Worm (Caenorhabditis elegans) whole organism, mixed stage, embryonic: ENCODE measurements around the gene C07A4.2.

Source experiments
- M03D4.4 ChIP-seq: sonication (generic microtip); optimal IDR thresholded peaks from 2 replicates; lab custom pipeline; 2017; ENCODE audit warnings: mild to moderate bottlenecking, missing genetic modification characterization, missing compliant biosample characterization
- bed-3 ChIP-seq: fragments of 200-800 bp; sonication (Bioruptor generic); optimal IDR thresholded peaks from 3 replicates; lab custom pipeline; 2018; ENCODE audit warnings: mild to moderate bottlenecking, missing genetic modification characterization, moderate library complexity, missing compliant biosample characterization
- blmp-1 ChIP-seq: fragments of 150-350 bp; optimal IDR thresholded peaks from 2 replicates; lab custom pipeline; 2014; ENCODE audit warnings: missing biosample characterization, missing genetic modification characterization
- ceh-43 ChIP-seq: fragments of 200-800 bp; sonication (Bioruptor generic); optimal IDR thresholded peaks from 2 replicates; lab custom pipeline; 2018; ENCODE audit warnings: mild to moderate bottlenecking, missing genetic modification characterization, moderate library complexity, missing compliant biosample characterization
- ceh-83 ChIP-seq: fragments of 200-800 bp; sonication (Bioruptor generic); optimal IDR thresholded peaks from 2 replicates; lab custom pipeline; 2018; ENCODE audit warnings: mild to moderate bottlenecking, missing genetic modification characterization, missing compliant biosample characterization
- ces-1 ChIP-seq: fragments of 150-350 bp; optimal IDR thresholded peaks from 2 replicates; lab custom pipeline; 2014; ENCODE audit warnings: missing biosample characterization, missing genetic modification reagents, missing genetic modification characterization
- cnd-1 ChIP-seq: fragments of 200-800 bp; sonication (Bioruptor generic); optimal IDR thresholded peaks from 2 replicates; lab custom pipeline; 2018; ENCODE audit warnings: mild to moderate bottlenecking, missing genetic modification characterization, missing compliant biosample characterization
- elt-1 ChIP-seq: sonication (generic microtip); optimal IDR thresholded peaks from 2 replicates; lab custom pipeline; 2017; ENCODE audit warnings: missing genetic modification characterization, mild to moderate bottlenecking, missing compliant biosample characterization, antibody characterized with exemption, moderate library complexity, borderline replicate concordance; ENCODE audit not compliant: insufficient read depth
- elt-3 ChIP-seq: fragments of 150-350 bp; optimal IDR thresholded peaks from 2 replicates; lab custom pipeline; 2014; ENCODE audit warnings: missing biosample characterization, missing genetic modification characterization
- flh-1 ChIP-seq: fragments of 200-800 bp; sonication (Bioruptor generic); optimal IDR thresholded peaks from 2 replicates; lab custom pipeline; 2018; ENCODE audit warnings: mild to moderate bottlenecking, missing genetic modification characterization, moderate library complexity, missing compliant biosample characterization
- ham-2 ChIP-seq: fragments of 200-800 bp; sonication (Bioruptor generic); optimal IDR thresholded peaks from 2 replicates; lab custom pipeline; 2018; ENCODE audit warnings: mild to moderate bottlenecking, missing genetic modification characterization, missing compliant biosample characterization
- hlh-1 ChIP-seq: fragments of 150-350 bp; optimal IDR thresholded peaks from 2 replicates; lab custom pipeline; 2014; ENCODE audit warnings: missing biosample characterization, missing genetic modification reagents, missing genetic modification characterization
- lin-13 ChIP-seq: fragments of 150-350 bp; optimal IDR thresholded peaks from 2 replicates; lab custom pipeline; 2014; ENCODE audit warnings: missing biosample characterization, missing genetic modification characterization
- lin-32 ChIP-seq: fragments of 200-800 bp; sonication (Bioruptor generic); optimal IDR thresholded peaks from 2 replicates; lab custom pipeline; 2018; ENCODE audit warnings: mild to moderate bottlenecking, missing genetic modification characterization, missing compliant biosample characterization
- lsy-2 ChIP-seq: fragments of 150-350 bp; optimal IDR thresholded peaks from 2 replicates; lab custom pipeline; 2014; ENCODE audit warnings: missing biosample characterization, missing genetic modification characterization
- mab-5 ChIP-seq: fragments of 150-350 bp; optimal IDR thresholded peaks from 2 replicates; lab custom pipeline; 2014; ENCODE audit warnings: missing biosample characterization, missing genetic modification characterization
- mep-1 ChIP-seq: fragments of 150-350 bp; optimal IDR thresholded peaks from 2 replicates; lab custom pipeline; 2017; ENCODE audit warnings: missing biosample characterization, missing genetic modification reagents, missing genetic modification characterization, inconsistent platforms
- mls-2 ChIP-seq: sonication (generic microtip); optimal IDR thresholded peaks from 2 replicates; lab custom pipeline; 2016; ENCODE audit warnings: mild to moderate bottlenecking, missing genetic modification characterization, moderate library complexity, missing compliant biosample characterization
- nhr-2 ChIP-seq: fragments of 150-350 bp; optimal IDR thresholded peaks from 2 replicates; lab custom pipeline; 2014; ENCODE audit warnings: missing biosample characterization, missing genetic modification characterization
- nhr-237 ChIP-seq: fragments of 150-350 bp; optimal IDR thresholded peaks from 2 replicates; lab custom pipeline; 2014; ENCODE audit warnings: missing biosample characterization, missing genetic modification characterization
- nhr-28 ChIP-seq: fragments of 150-350 bp; optimal IDR thresholded peaks from 2 replicates; lab custom pipeline; 2014; ENCODE audit warnings: missing biosample characterization, missing genetic modification characterization
- nhr-76 ChIP-seq: sonication (generic microtip); optimal IDR thresholded peaks from 2 replicates; lab custom pipeline; 2017; ENCODE audit warnings: missing biosample characterization, missing genetic modification characterization
- pha-4 ChIP-seq: fragments of 150-350 bp; optimal IDR thresholded peaks from 2 replicates; lab custom pipeline; 2018; ENCODE audit warnings: missing biosample characterization, missing genetic modification reagents, missing genetic modification characterization
- snpc-4 ChIP-seq: fragments of 150-350 bp; optimal IDR thresholded peaks from 2 replicates; lab custom pipeline; 2014; ENCODE audit warnings: missing biosample characterization, missing genetic modification characterization
- sptf-1 ChIP-seq: sonication (generic microtip); optimal IDR thresholded peaks from 2 replicates; lab custom pipeline; 2017; ENCODE audit warnings: mild to moderate bottlenecking, missing genetic modification characterization, moderate library complexity, missing compliant biosample characterization
- tbx-8 ChIP-seq: fragments of 200-800 bp; sonication (Bioruptor generic); optimal IDR thresholded peaks from 2 replicates; lab custom pipeline; 2018; ENCODE audit warnings: mild to moderate bottlenecking, missing genetic modification characterization, moderate library complexity, missing compliant biosample characterization
- unc-120 ChIP-seq: sonication (generic microtip); optimal IDR thresholded peaks from 2 replicates; lab custom pipeline; 2017; ENCODE audit warnings: missing genetic modification characterization, missing compliant biosample characterization; ENCODE audit not compliant: poor library complexity, severe bottlenecking
- unc-39 ChIP-seq: fragments of 150-350 bp; optimal IDR thresholded peaks from 2 replicates; lab custom pipeline; 2014; ENCODE audit warnings: missing biosample characterization, missing genetic modification characterization
- unc-62 ChIP-seq: fragments of 150-350 bp; optimal IDR thresholded peaks from 2 replicates; lab custom pipeline; 2014; ENCODE audit warnings: missing biosample characterization, missing genetic modification reagents, missing genetic modification characterization
- zip-8 ChIP-seq: fragments of 150-350 bp; optimal IDR thresholded peaks from 2 replicates; lab custom pipeline; 2014; ENCODE audit warnings: missing biosample characterization, missing genetic modification characterization
- ztf-11 ChIP-seq: fragments of 150-350 bp; optimal IDR thresholded peaks from 2 replicates; lab custom pipeline; 2014; ENCODE audit warnings: missing biosample characterization, missing genetic modification characterization

Gene C07A4.2

ce11 chrX:10206008-10206407, 34.0 kb downstream of the C07A4.2 start:
- peak; percentile 96 for TF ChIP-seq zip-8 (tag; lab: Kevin White, UChicago)
- TF ChIP-seq elt-1 (tag; lab: Kevin White, UChicago), result no peak
- peak; percentile 71 for TF ChIP-seq nhr-2 (tag; lab: Kevin White, UChicago)
- TF ChIP-seq ceh-83 (GFP tag; lab: Kevin White, UChicago), result no peak
- TF ChIP-seq lin-32, result no peak
- TF ChIP-seq bed-3, result no peak
- TF ChIP-seq mab-5, result no peak
- no peak for TF ChIP-seq nhr-28 (tag; lab: Kevin White, UChicago)
- TF ChIP-seq elt-3 (tag; lab: Kevin White, UChicago), result no peak
- no peak for TF ChIP-seq ceh-43 (GFP tag; lab: Kevin White, UChicago)
- TF ChIP-seq mep-1 (tag; lab: Kevin White, UChicago), result no peak

DNA sequence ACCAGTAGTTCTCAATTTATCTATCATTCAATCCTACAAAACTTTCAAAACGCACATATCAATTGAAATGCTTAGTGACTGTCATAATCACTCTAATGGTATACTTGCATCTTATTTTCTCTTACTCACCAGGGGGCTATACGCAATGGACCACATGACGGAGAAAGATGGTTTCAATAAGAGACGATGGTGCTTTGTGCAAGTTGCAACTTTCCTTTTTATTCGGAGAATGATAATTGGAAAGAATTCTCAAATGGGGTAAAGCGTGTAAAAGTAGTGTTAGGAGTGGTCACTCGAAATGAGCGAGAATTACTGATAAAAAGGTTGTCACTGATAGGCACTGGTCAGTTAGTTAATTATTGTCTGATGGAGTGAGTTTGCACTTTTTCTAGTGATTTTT, 36.5 kb downstream of the C07A4.2 start:
- no peak for TF ChIP-seq blmp-1 (tag; lab: Kevin White, UChicago)
- TF ChIP-seq nhr-76 (tag; lab: Kevin White, UChicago), result no peak
- no peak for TF ChIP-seq hlh-1 (tag; lab: Kevin White, UChicago)
- no peak for TF ChIP-seq snpc-4 (tag; lab: Kevin White, UChicago)
- no peak for TF ChIP-seq unc-120 (tag; lab: Kevin White, UChicago)
- TF ChIP-seq tbx-8, result no peak
- TF ChIP-seq zip-8 (tag; lab: Kevin White, UChicago), result no peak
- no peak for TF ChIP-seq nhr-2 (tag; lab: Kevin White, UChicago)
- TF ChIP-seq ceh-43 (GFP tag; lab: Kevin White, UChicago), result no peak
- no peak for TF ChIP-seq mls-2
- no peak for TF ChIP-seq ztf-11 (tag; lab: Kevin White, UChicago)
- no peak for TF ChIP-seq ham-2
- no peak for TF ChIP-seq ceh-83 (GFP tag; lab: Kevin White, UChicago)
- no peak for TF ChIP-seq elt-3 (tag; lab: Kevin White, UChicago)
- TF ChIP-seq lsy-2 (tag; lab: Kevin White, UChicago), result no peak
- no peak for TF ChIP-seq pha-4
- TF ChIP-seq lin-13 (tag; lab: Kevin White, UChicago), result no peak
- no peak for TF ChIP-seq cnd-1
- TF ChIP-seq ces-1 (GFP tag; lab: Kevin White, UChicago), result no peak
- TF ChIP-seq elt-1 (tag; lab: Kevin White, UChicago), result no peak

- TF ChIP-seq nhr-237 (tag; lab: Kevin White, UChicago) (no peak), hlh-1 (tag; lab: Kevin White, UChicago) (no peak), sptf-1 (tag; lab: Kevin White, UChicago) (no peak), flh-1 (GFP tag; lab: Kevin White, UChicago) (no peak), nhr-76 (tag; lab: Kevin White, UChicago) (no peak), elt-3 (tag; lab: Kevin White, UChicago) (no peak), elt-1 (tag; lab: Kevin White, UChicago) (no peak), mep-1 (tag; lab: Kevin White, UChicago) (no peak), M03D4.4 (no peak), pha-4 (no peak), unc-62 (no peak), lin-13 (tag; lab: Kevin White, UChicago) (no peak), nhr-2 (tag; lab: Kevin White, UChicago) (no peak), unc-39 (tag; lab: Kevin White, UChicago) (no peak), ces-1 (GFP tag; lab: Kevin White, UChicago) (no peak), mab-5 (no peak), unc-120 (tag; lab: Kevin White, UChicago) (no peak), ceh-83 (GFP tag; lab: Kevin White, UChicago) (no peak), lin-32 (no peak)
Observed at ce11 chrX:10212469-10212868, 40.5 kb downstream of the C07A4.2 start, which contains the start of gene F44A6.3. Gene F44A6.3, plus strand, starts transcription at chrX:10212769.

DNA sequence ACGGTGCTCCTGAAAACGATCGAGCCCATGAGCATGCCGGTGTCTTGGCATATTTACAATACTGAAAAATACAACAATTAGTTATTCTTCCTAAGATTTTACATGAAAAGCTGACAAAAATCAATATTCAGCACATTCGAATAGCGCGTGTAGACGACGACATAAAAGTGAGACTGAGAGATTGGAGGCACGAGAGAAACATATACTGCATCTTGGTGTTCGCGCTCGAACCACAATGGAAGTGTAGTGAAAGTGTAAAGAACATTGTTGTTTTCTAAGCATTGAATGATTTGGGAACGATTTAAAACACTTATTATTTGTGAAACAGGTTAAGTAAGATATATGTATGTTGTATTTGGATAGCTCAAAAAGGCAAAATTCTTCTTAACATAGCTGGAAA, 43.4 kb downstream of the C07A4.2 start, which contains the start of gene F44A6.4:
Gene F44A6.4 (minus strand): TSS at position 67 of the 400 bp plus-strand sequence.
- TF ChIP-seq zip-8 (tag; lab: Kevin White, UChicago), result no peak
- TF ChIP-seq ces-1 (GFP tag; lab: Kevin White, UChicago), result peak; percentile 23

DNA sequence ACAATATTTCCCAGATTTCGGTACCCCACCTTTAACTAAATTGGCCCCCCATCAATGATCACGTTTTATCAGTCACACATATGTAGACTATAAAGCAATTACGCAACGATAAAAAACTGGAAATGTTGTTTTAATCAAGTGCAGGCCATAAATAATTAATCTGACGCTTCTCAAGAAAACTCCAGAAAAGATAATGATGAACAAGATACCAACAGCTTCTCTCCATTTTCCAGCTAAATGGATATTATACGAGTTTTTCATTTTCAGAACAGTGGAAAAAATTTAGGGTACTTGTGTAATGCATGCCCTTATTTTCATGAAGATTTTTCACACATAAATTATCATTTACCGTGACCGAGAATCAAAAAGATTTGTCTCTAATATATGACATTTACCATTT, 44.3 kb downstream of the C07A4.2 start:
- no peak for TF ChIP-seq elt-3 (tag; lab: Kevin White, UChicago)
- no peak for TF ChIP-seq nhr-237 (tag; lab: Kevin White, UChicago)
- no peak for TF ChIP-seq elt-1 (tag; lab: Kevin White, UChicago)
- no peak for TF ChIP-seq M03D4.4
- no peak for TF ChIP-seq unc-62
- TF ChIP-seq lsy-2 (tag; lab: Kevin White, UChicago), result no peak
- no peak for TF ChIP-seq bed-3
- no peak for TF ChIP-seq mep-1 (tag; lab: Kevin White, UChicago)
- no peak for TF ChIP-seq mls-2
- TF ChIP-seq ztf-11 (tag; lab: Kevin White, UChicago), result no peak
- no peak for TF ChIP-seq sptf-1 (tag; lab: Kevin White, UChicago)
